Fruit fly (Drosophila melanogaster): ENCODE results near the gene Wdr24.
A peak's percentile ranks its signal among the peaks of the same experiment; 100 is the strongest.

Gene Wdr24

dm6 chr3R:29771645-29772089, 26.8 kb upstream of the Wdr24 start:
- TF ChIP-seq Dif (GFP tag; optimal IDR thresholded peaks at IDR 0.05; ENCODE audit: partially characterized antibody) (no peak), CrebA (GFP tag; optimal IDR thresholded peaks at IDR 0.05; ENCODE audit: borderline replicate concordance) (peak; percentile 45), Rel (GFP tag; optimal IDR thresholded peaks at IDR 0.05) (no peak), Rel (tag; optimal IDR thresholded peaks at IDR 0.05) (peak; percentile 82)

dm6 chr3R:29770930-29771329, 26.0 kb upstream of the Wdr24 start:
- no peak for TF ChIP-seq N (GFP tag; optimal IDR thresholded peaks at IDR 0.05)
- no peak for TF ChIP-seq psq (GFP tag; optimal IDR thresholded peaks at IDR 0.05)
- no peak for TF ChIP-seq fru (GFP tag; optimal IDR thresholded peaks at IDR 0.05)
- TF ChIP-seq Dif (GFP tag; optimal IDR thresholded peaks at IDR 0.05; ENCODE audit: partially characterized antibody): no peak
- TF ChIP-seq br (GFP tag; optimal IDR thresholded peaks at IDR 0.05): no peak
- TF ChIP-seq CG9705 (GFP tag; optimal IDR thresholded peaks at IDR 0.05): no peak
- no peak for TF ChIP-seq usp (GFP tag; optimal IDR thresholded peaks at IDR 0.05)
- no peak for TF ChIP-seq woc (GFP tag; optimal IDR thresholded peaks at IDR 0.05)
- TF ChIP-seq Vsx2 (GFP tag; optimal IDR thresholded peaks at IDR 0.05; ENCODE audit: partially characterized antibody): no peak
- no peak for TF ChIP-seq dl (GFP tag; optimal IDR thresholded peaks at IDR 0.05; ENCODE audit: insufficient read depth in 1 of 2, partially characterized antibody in 2 of 2)

- TF ChIP-seq brk (GFP tag; optimal IDR thresholded peaks at IDR 0.05) (no peak), br (GFP tag; optimal IDR thresholded peaks at IDR 0.05) (no peak), Dfd (GFP tag; optimal IDR thresholded peaks at IDR 0.05) (peak; percentile 91)
Observed at dm6 chr3R:29767236-29767635, 22.3 kb upstream of the Wdr24 start.

- TF ChIP-seq Hr78 (GFP tag; optimal IDR thresholded peaks at IDR 0.05) (no peak), Dif (GFP tag; optimal IDR thresholded peaks at IDR 0.05; ENCODE audit: partially characterized antibody) (peak; percentile 31), CrebA (GFP tag; optimal IDR thresholded peaks at IDR 0.05; ENCODE audit: borderline replicate concordance) (peak; percentile 58), Vsx2 (GFP tag; optimal IDR thresholded peaks at IDR 0.05; ENCODE audit: partially characterized antibody) (peak; percentile 6), CG32264 (GFP tag; optimal IDR thresholded peaks at IDR 0.05) (no peak), br (GFP tag; optimal IDR thresholded peaks at IDR 0.05) (peak; percentile 16), Jra (GFP tag; optimal IDR thresholded peaks at IDR 0.05) (peak; percentile 15), ey (GFP tag; optimal IDR thresholded peaks at IDR 0.05) (no peak), foxo (GFP tag; optimal IDR thresholded peaks at IDR 0.05) (no peak), Rel (GFP tag; optimal IDR thresholded peaks at IDR 0.05) (no peak), Rel (tag; optimal IDR thresholded peaks at IDR 0.05) (peak; percentile 84), psq (GFP tag; optimal IDR thresholded peaks at IDR 0.05) (peak; percentile 29), Sp1 (GFP tag; optimal IDR thresholded peaks at IDR 0.05) (peak; percentile 38), pan (optimal IDR thresholded peaks at IDR 0.05) (peak; percentile 63), h (GFP tag; optimal IDR thresholded peaks at IDR 0.05) (peak; percentile 32), sage (GFP tag; optimal IDR thresholded peaks at IDR 0.05) (no peak), sv (GFP tag; optimal IDR thresholded peaks at IDR 0.05) (no peak)
Observed at dm6 chr3R:29765267-29766095, 20.6 kb upstream of the Wdr24 start, which contains the start of gene kay. Gene kay, plus strand, starts transcription at chr3R:29765995.

- TF ChIP-seq Myc (optimal IDR thresholded peaks at IDR 0.05) (peak; percentile 36), dmrt93B (GFP tag; optimal IDR thresholded peaks at IDR 0.05) (no peak), Vsx2 (GFP tag; optimal IDR thresholded peaks at IDR 0.05; ENCODE audit: partially characterized antibody) (peak; percentile 8), psq (GFP tag; optimal IDR thresholded peaks at IDR 0.05) (no peak), Rel (GFP tag; optimal IDR thresholded peaks at IDR 0.05) (no peak), Rel (tag; optimal IDR thresholded peaks at IDR 0.05) (peak; percentile 28), Hnf4 (GFP tag; optimal IDR thresholded peaks at IDR 0.05) (no peak), CrebA (GFP tag; optimal IDR thresholded peaks at IDR 0.05; ENCODE audit: borderline replicate concordance) (no peak), Hr83 (GFP tag; optimal IDR thresholded peaks at IDR 0.05; ENCODE audit: poor library complexity, severe bottlenecking) (no peak), Abd-B (GFP tag; optimal IDR thresholded peaks at IDR 0.05) (no peak), br (GFP tag; optimal IDR thresholded peaks at IDR 0.05) (no peak), Dif (GFP tag; optimal IDR thresholded peaks at IDR 0.05; ENCODE audit: partially characterized antibody) (peak; percentile 45), Mio (GFP tag; optimal IDR thresholded peaks at IDR 0.05) (no peak), HLH106 (tag; optimal IDR thresholded peaks at IDR 0.05) (no peak), rgr (GFP tag; optimal IDR thresholded peaks at IDR 0.05) (no peak), Dfd (GFP tag; optimal IDR thresholded peaks at IDR 0.05) (no peak), Jra (GFP tag; optimal IDR thresholded peaks at IDR 0.05) (no peak), CG32264 (GFP tag; optimal IDR thresholded peaks at IDR 0.05) (no peak), dl (GFP tag; optimal IDR thresholded peaks at IDR 0.05; ENCODE audit: insufficient read depth in 1 of 2, partially characterized antibody in 2 of 2) (peak in 1 of 2 experiments; percentile 19), woc (GFP tag; optimal IDR thresholded peaks at IDR 0.05) (peak; percentile 3)
Observed at dm6 chr3R:29764249-29765042, 19.6 kb upstream of the Wdr24 start.

Data from whole organism, wandering third instar larva.